Worm (Caenorhabditis elegans) whole organism, L2 larva: ENCODE data around the gene ZK228.13.
"Not testable (repeated sequence)": the region's sequence is repeated elsewhere in the genome, so short reads cannot be mapped to it uniquely, and the experiment has no call there.

Source experiments
- C34F6.9 ChIP-seq: fragments of 150-350 bp; optimal IDR thresholded peaks from 2 replicates; lab custom pipeline; 2014; ENCODE audit warnings: missing biosample characterization, missing genetic modification characterization
- F13H6.1 ChIP-seq: sonication (generic microtip); optimal IDR thresholded peaks from 2 replicates; lab custom pipeline; 2016; ENCODE audit warnings: missing genetic modification characterization, missing compliant biosample characterization
- alr-1 ChIP-seq: fragments of 150-350 bp; optimal IDR thresholded peaks from 2 replicates; lab custom pipeline; 2014; ENCODE audit warnings: missing biosample characterization, missing genetic modification characterization
- ama-1 ChIP-seq: fragments of 150-350 bp; optimal IDR thresholded peaks from 2 replicates; lab custom pipeline; 2018; ENCODE audit warnings: inconsistent platforms
- blmp-1 ChIP-seq: sonication (generic microtip); optimal IDR thresholded peaks from 2 replicates; lab custom pipeline; 2017; ENCODE audit warnings: missing genetic modification characterization, mild to moderate bottlenecking, missing compliant biosample characterization, antibody characterized with exemption, moderate library complexity; ENCODE audit not compliant: insufficient read depth
- ceh-82 ChIP-seq: fragments of 150-350 bp; optimal IDR thresholded peaks from 2 replicates; lab custom pipeline; 2014; ENCODE audit warnings: missing biosample characterization, missing genetic modification characterization
- egl-27 ChIP-seq: sonication (generic microtip); optimal IDR thresholded peaks from 3 replicates; lab custom pipeline; 2017; ENCODE audit warnings: missing biosample characterization, missing genetic modification reagents, missing genetic modification characterization
- elt-1 ChIP-seq: fragments of 150-350 bp; optimal IDR thresholded peaks from 2 replicates; lab custom pipeline; 2014; ENCODE audit warnings: missing biosample characterization, missing genetic modification characterization
- fos-1 ChIP-seq: fragments of 150-350 bp; optimal IDR thresholded peaks from 2 replicates; lab custom pipeline; 2014; ENCODE audit warnings: missing biosample characterization, missing genetic modification characterization
- gmeb-1 ChIP-seq: fragments of 150-350 bp; optimal IDR thresholded peaks from 2 replicates; lab custom pipeline; 2014; ENCODE audit warnings: missing biosample characterization, missing genetic modification characterization
- lin-13 ChIP-seq: fragments of 150-350 bp; optimal IDR thresholded peaks from 2 replicates; lab custom pipeline; 2014; ENCODE audit warnings: missing biosample characterization, missing genetic modification reagents, missing genetic modification characterization
- lin-39 ChIP-seq: fragments of 150-350 bp; optimal IDR thresholded peaks from 2 replicates; lab custom pipeline; 2014; ENCODE audit warnings: missing biosample characterization, missing genetic modification reagents, missing genetic modification characterization
- lsy-2 ChIP-seq, 2 experiments: fragments of 150-350 bp in 1 of 2; sonication (generic microtip) in 1 of 2; optimal IDR thresholded peaks; 2 replicates each; lab custom pipeline; 2014 to 2017; ENCODE audit warnings: missing biosample characterization in 2 of 2, missing genetic modification characterization in 2 of 2
- mbf-1 ChIP-seq: sonication (generic microtip); optimal IDR thresholded peaks from 2 replicates; lab custom pipeline; 2017; ENCODE audit warnings: missing biosample characterization, missing genetic modification characterization
- nhr-10 ChIP-seq: sonication (generic microtip); optimal IDR thresholded peaks from 2 replicates; lab custom pipeline; 2017; ENCODE audit warnings: missing biosample characterization, missing genetic modification characterization
- nhr-11 ChIP-seq: fragments of 150-350 bp; optimal IDR thresholded peaks from 2 replicates; lab custom pipeline; 2014; ENCODE audit warnings: missing biosample characterization, missing genetic modification characterization
- nhr-129 ChIP-seq: fragments of 150-350 bp; optimal IDR thresholded peaks from 2 replicates; lab custom pipeline; 2014; ENCODE audit warnings: missing biosample characterization, missing genetic modification characterization
- nhr-21 ChIP-seq: fragments of 150-350 bp; optimal IDR thresholded peaks from 2 replicates; lab custom pipeline; 2014; ENCODE audit warnings: missing biosample characterization, missing genetic modification characterization
- nhr-23 ChIP-seq: fragments of 150-350 bp; optimal IDR thresholded peaks from 2 replicates; lab custom pipeline; 2014; ENCODE audit warnings: missing biosample characterization, missing genetic modification reagents, missing genetic modification characterization
- nhr-6 ChIP-seq: fragments of 150-350 bp; optimal IDR thresholded peaks from 2 replicates; lab custom pipeline; 2014; ENCODE audit warnings: missing biosample characterization, missing genetic modification characterization
- peb-1 ChIP-seq: fragments of 150-350 bp; optimal IDR thresholded peaks from 2 replicates; lab custom pipeline; 2014; ENCODE audit warnings: missing biosample characterization, missing genetic modification characterization
- skn-1 ChIP-seq: sonication (generic microtip); optimal IDR thresholded peaks from 2 replicates; lab custom pipeline; 2017; ENCODE audit warnings: missing biosample characterization, missing genetic modification characterization
- sma-9 ChIP-seq, 2 experiments: fragments of 150-350 bp in 1 of 2; sonication (generic microtip) in 1 of 2; optimal IDR thresholded peaks; 2 replicates each; lab custom pipeline; 2014 to 2016; ENCODE audit warnings: missing genetic modification characterization in 2 of 2, mild to moderate bottlenecking in 1 of 2, missing biosample characterization in 1 of 2, missing compliant biosample characterization in 1 of 2, missing genetic modification reagents in 1 of 2, moderate library complexity in 1 of 2
- snpc-4 ChIP-seq: fragments of 150-350 bp; optimal IDR thresholded peaks from 2 replicates; lab custom pipeline; 2014; ENCODE audit warnings: missing biosample characterization, missing genetic modification characterization
- unc-39 ChIP-seq: fragments of 150-350 bp; optimal IDR thresholded peaks from 2 replicates; lab custom pipeline; 2014; ENCODE audit warnings: missing biosample characterization, missing genetic modification characterization
- unc-55 ChIP-seq: fragments of 150-350 bp; sonication (generic microtip); optimal IDR thresholded peaks from 3 replicates; lab custom pipeline; 2014; ENCODE audit warnings: missing biosample characterization, missing genetic modification reagents, missing genetic modification characterization
- ztf-4 ChIP-seq: fragments of 150-350 bp; optimal IDR thresholded peaks from 2 replicates; lab custom pipeline; 2014; ENCODE audit warnings: missing biosample characterization, missing genetic modification characterization

Gene ZK228.13

ce11 chrV:18473415-18473814 lies 5.4 kb upstream of the ZK228.13 start, which contains the start of gene srh-182:
Gene srh-182 (minus strand): TSS chrV:18473515.
- TF ChIP-seq snpc-4 (tag; lab: Kevin White, UChicago) (no peak), unc-39 (no peak), elt-1 (tag; lab: Kevin White, UChicago) (no peak), ama-1 (lab: Kevin White, UChicago) (no peak), lsy-2 (tag; optimal IDR thresholded peaks at IDR 0.05; lab: Kevin White, UChicago) (no peak), C34F6.9 (tag; lab: Kevin White, UChicago) (no peak), mbf-1 (no peak), lin-13 (GFP tag; lab: Kevin White, UChicago) (no peak), peb-1 (tag; lab: Kevin White, UChicago) (no peak), nhr-10 (no peak), fos-1 (tag; lab: Kevin White, UChicago) (no peak), egl-27 (no peak), sma-9 (GFP tag; optimal IDR thresholded peaks at IDR 0.05; lab: Kevin White, UChicago) (no peak), sma-9 (tag; optimal IDR thresholded peaks at IDR 0.05; lab: Kevin White, UChicago) (no peak), nhr-21 (tag; lab: Kevin White, UChicago) (no peak), ceh-82 (tag; lab: Kevin White, UChicago) (no peak), lin-39 (tag; lab: Kevin White, UChicago) (no peak), nhr-129 (tag; lab: Kevin White, UChicago) (no peak)

- TF ChIP-seq C34F6.9 (tag; lab: Kevin White, UChicago) (no peak), fos-1 (tag; lab: Kevin White, UChicago) (peak; percentile 63), gmeb-1 (tag; lab: Kevin White, UChicago) (peak; percentile 9), peb-1 (tag; lab: Kevin White, UChicago) (no peak), snpc-4 (tag; lab: Kevin White, UChicago) (no peak)
Observed at ce11 chrV:18462365-18462837, 5.6 kb downstream of the ZK228.13 start, which contains the start of gene ZK228.4. Gene ZK228.4 (plus strand): TSS chrV:18462787.

ce11 chrV:18461200-18461728 lies 6.7 kb downstream of the ZK228.13 start, which contains the start of gene ZK228.3:
Gene ZK228.3 (minus strand): TSS chrV:18461250.
- peak; percentile 86 for TF ChIP-seq fos-1 (tag; lab: Kevin White, UChicago)
- no peak for TF ChIP-seq nhr-129 (tag; lab: Kevin White, UChicago)
- peak; percentile 53 for TF ChIP-seq sma-9 (GFP tag; optimal IDR thresholded peaks at IDR 0.05; lab: Kevin White, UChicago)
- no peak for TF ChIP-seq sma-9 (tag; optimal IDR thresholded peaks at IDR 0.05; lab: Kevin White, UChicago)
- no peak for TF ChIP-seq nhr-23 (tag; lab: Kevin White, UChicago)
- TF ChIP-seq blmp-1 (tag; lab: Kevin White, UChicago) = peak; percentile 8
- peak; percentile 13 for TF ChIP-seq gmeb-1 (tag; lab: Kevin White, UChicago)

ce11 chrV:18456574-18456973 lies 11.4 kb downstream of the ZK228.13 start, which contains the start of gene ZK228.10:
Gene ZK228.10 (plus strand): TSS chrV:18456874.
- TF ChIP-seq fos-1 (tag; lab: Kevin White, UChicago) (no peak), nhr-6 (tag; lab: Kevin White, UChicago) (no peak), alr-1 (tag; lab: Kevin White, UChicago) (no peak), F13H6.1 (tag; lab: Kevin White, UChicago) (no peak), ztf-4 (tag; lab: Kevin White, UChicago) (no peak)

ce11 chrV:18444118-18444517 lies 23.9 kb downstream of the ZK228.13 start, which contains the start of gene ZK228.1:
Gene ZK228.1 (plus strand): TSS chrV:18444418.
- no peak for TF ChIP-seq lin-13 (GFP tag; lab: Kevin White, UChicago)
- no peak for TF ChIP-seq unc-55 (GFP tag; lab: Kevin White, UChicago)
- no peak for TF ChIP-seq ceh-82 (tag; lab: Kevin White, UChicago)
- no peak for TF ChIP-seq skn-1 (tag; lab: Kevin White, UChicago)
- TF ChIP-seq lsy-2 (tag; optimal IDR thresholded peaks at IDR 0.05; lab: Kevin White, UChicago) = no peak
- TF ChIP-seq snpc-4 (tag; lab: Kevin White, UChicago) = no peak
- TF ChIP-seq F13H6.1 (tag; lab: Kevin White, UChicago) = no peak
- no peak for TF ChIP-seq lin-39 (tag; lab: Kevin White, UChicago)

ce11 chrV:18439469-18439868 lies 28.5 kb downstream of the ZK228.13 start, which contains the start of gene ZK262.9:
Gene ZK262.9 (plus strand): TSS chrV:18439769.
- not testable (repeated sequence) for TF ChIP-seq elt-1, nhr-11, nhr-23 (tag; lab: Kevin White, UChicago)
- TF ChIP-seq, all 48 proteins: peak for 0; not testable (repeated sequence) for 48
